Worm (Caenorhabditis elegans) whole organism, late embryonic: Measurements from ENCODE around the gene morc-1.

Experiments
- T23F11.4 ChIP-seq: fragments of 200-800 bp; sonication (Bioruptor generic); optimal IDR thresholded peaks from 2 replicates; lab custom pipeline; 2018; ENCODE audit warnings: mild to moderate bottlenecking, missing genetic modification characterization, missing compliant biosample characterization
- ceh-18 ChIP-seq: sonication (generic microtip); optimal IDR thresholded peaks from 2 replicates; lab custom pipeline; 2016; ENCODE audit warnings: missing genetic modification characterization, missing compliant biosample characterization
- ceh-19 ChIP-seq: fragments of 200-800 bp; sonication (Bioruptor generic); optimal IDR thresholded peaks from 2 replicates; lab custom pipeline; 2018; ENCODE audit warnings: mild to moderate bottlenecking, missing genetic modification characterization, missing compliant biosample characterization
- ceh-2 ChIP-seq: sonication (generic microtip); optimal IDR thresholded peaks from 2 replicates; lab custom pipeline; 2016; ENCODE audit warnings: missing genotype, missing genetic modification characterization, missing compliant biosample characterization
- ceh-22 ChIP-seq: sonication (generic microtip); optimal IDR thresholded peaks from 2 replicates; lab custom pipeline; 2017; ENCODE audit warnings: missing biosample characterization, missing genetic modification characterization
- ceh-30 ChIP-seq: fragments of 150-350 bp; optimal IDR thresholded peaks from 2 replicates; lab custom pipeline; 2014; ENCODE audit warnings: missing biosample characterization, missing genetic modification characterization
- ceh-31 ChIP-seq: sonication (generic microtip); optimal IDR thresholded peaks from 2 replicates; lab custom pipeline; 2016; ENCODE audit warnings: missing genetic modification characterization, missing compliant biosample characterization
- ceh-45 ChIP-seq: fragments of 200-800 bp; sonication (Bioruptor generic); IDR thresholded peaks from 2 replicates; pipeline ENCODE4 v1.3.6; 2022; ENCODE audit warnings: missing genetic modification reagents, missing genetic modification characterization, missing compliant biosample characterization
- ceh-48 ChIP-seq: sonication (generic microtip); optimal IDR thresholded peaks from 2 replicates; lab custom pipeline; 2016; ENCODE audit warnings: missing genetic modification characterization, inconsistent platforms, missing compliant biosample characterization
- dmd-4 ChIP-seq: sonication (generic microtip); optimal IDR thresholded peaks from 2 replicates; lab custom pipeline; 2016; ENCODE audit warnings: borderline replicate concordance, missing genetic modification characterization, missing compliant biosample characterization
- dve-1 ChIP-seq: sonication (generic microtip); optimal IDR thresholded peaks from 2 replicates; lab custom pipeline; 2017; ENCODE audit warnings: antibody characterized with exemption, mild to moderate bottlenecking, missing genetic modification characterization, missing compliant biosample characterization
- elt-2 ChIP-seq: sonication (generic microtip); optimal IDR thresholded peaks from 2 replicates; lab custom pipeline; 2016; ENCODE audit warnings: missing genetic modification reagents, missing genetic modification characterization, missing compliant biosample characterization
- hlh-13 ChIP-seq: fragments of 200-800 bp; sonication (Bioruptor generic); optimal IDR thresholded peaks from 2 replicates; lab custom pipeline; 2018; ENCODE audit warnings: mild to moderate bottlenecking, missing genetic modification characterization, missing compliant biosample characterization
- hlh-15 ChIP-seq: sonication (generic microtip); optimal IDR thresholded peaks from 2 replicates; lab custom pipeline; 2016; ENCODE audit warnings: missing genetic modification characterization, missing compliant biosample characterization
- hlh-30 ChIP-seq: sonication (generic microtip); optimal IDR thresholded peaks from 2 replicates; lab custom pipeline; 2017; ENCODE audit warnings: antibody characterized with exemption, missing genetic modification characterization, missing compliant biosample characterization; ENCODE audit not compliant: insufficient read depth
- lim-6 ChIP-seq: sonication (generic microtip); optimal IDR thresholded peaks from 2 replicates; lab custom pipeline; 2016; ENCODE audit warnings: missing genetic modification characterization, missing compliant biosample characterization
- nfya-1 ChIP-seq: sonication (generic microtip); optimal IDR thresholded peaks from 2 replicates; lab custom pipeline; 2017; ENCODE audit warnings: missing genetic modification characterization, mild to moderate bottlenecking, missing compliant biosample characterization, antibody characterized with exemption, moderate library complexity
- nhr-11 ChIP-seq: fragments of 150-350 bp; optimal IDR thresholded peaks from 2 replicates; lab custom pipeline; 2014; ENCODE audit warnings: missing biosample characterization, missing genetic modification characterization
- nhr-232 ChIP-seq: sonication (generic microtip); optimal IDR thresholded peaks from 2 replicates; lab custom pipeline; 2016; ENCODE audit warnings: missing genetic modification characterization, missing compliant biosample characterization
- npax-4 ChIP-seq: sonication (generic microtip); optimal IDR thresholded peaks from 2 replicates; lab custom pipeline; 2016; ENCODE audit warnings: missing genetic modification characterization, missing compliant biosample characterization
- pag-3 ChIP-seq: sonication (generic microtip); optimal IDR thresholded peaks from 2 replicates; lab custom pipeline; 2016; ENCODE audit warnings: missing compliant biosample characterization, missing genetic modification characterization, borderline replicate concordance
- pat-9 ChIP-seq: fragments of 200-800 bp; sonication (Bioruptor generic); optimal IDR thresholded peaks from 2 replicates; lab custom pipeline; 2018; ENCODE audit warnings: mild to moderate bottlenecking, missing genetic modification characterization, moderate library complexity, missing compliant biosample characterization
- pax-1 ChIP-seq: fragments of 150-350 bp; optimal IDR thresholded peaks from 2 replicates; lab custom pipeline; 2014; ENCODE audit warnings: missing biosample characterization, missing genetic modification characterization
- pha-2 ChIP-seq: sonication (generic microtip); optimal IDR thresholded peaks from 2 replicates; lab custom pipeline; 2017; ENCODE audit warnings: mild to moderate bottlenecking, missing genetic modification characterization, missing compliant biosample characterization
- pros-1 ChIP-seq: fragments of 150-350 bp; optimal IDR thresholded peaks from 2 replicates; lab custom pipeline; 2014; ENCODE audit warnings: missing biosample characterization, missing genetic modification reagents, missing genetic modification characterization
- ref-2 ChIP-seq: sonication (generic microtip); optimal IDR thresholded peaks from 2 replicates; lab custom pipeline; 2016; ENCODE audit warnings: missing genetic modification characterization, missing compliant biosample characterization
- sox-2 ChIP-seq: fragments of 200-800 bp; sonication (Bioruptor generic); IDR thresholded peaks from 2 replicates; pipeline ENCODE4 v1.3.6; 2022; ENCODE audit warnings: missing genetic modification reagents, missing genetic modification characterization, missing compliant biosample characterization
- sox-4 ChIP-seq: sonication (generic microtip); optimal IDR thresholded peaks from 2 replicates; lab custom pipeline; 2017; ENCODE audit warnings: mild to moderate bottlenecking, missing genetic modification characterization, inconsistent platforms, missing compliant biosample characterization
- tbx-7 ChIP-seq: sonication (generic microtip); optimal IDR thresholded peaks from 2 replicates; lab custom pipeline; 2016; ENCODE audit warnings: missing genotype, missing genetic modification characterization, missing compliant biosample characterization
- ttx-3 ChIP-seq: sonication (generic microtip); optimal IDR thresholded peaks from 2 replicates; lab custom pipeline; 2016; ENCODE audit warnings: missing genetic modification reagents, missing genetic modification characterization, missing compliant biosample characterization
- unc-3 ChIP-seq, 2 experiments: fragments of 200-800 bp in 1 of 2; sonication (Bioruptor generic) in 1 of 2; sonication (generic microtip) in 1 of 2; conservative IDR thresholded peaks in 1 of 2; optimal IDR thresholded peaks in 1 of 2; 2 replicates each; pipeline versions ENCODE4 v1.3.6 to Lab custom; 2016 to 2022; ENCODE audit warnings: missing compliant biosample characterization in 2 of 2, missing genetic modification characterization in 2 of 2, missing genetic modification reagents in 1 of 2
- unc-86 ChIP-seq: sonication (generic microtip); optimal IDR thresholded peaks from 2 replicates; lab custom pipeline; 2016; ENCODE audit warnings: missing genetic modification characterization, missing compliant biosample characterization

morc-1 gene

ce11 chrIII:5171945-5172344 is 34.8 kb downstream of the morc-1 start, which contains the start of gene prp-19:
prp-19 (minus strand) TSS chrIII:5172045.
- no peak for TF ChIP-seq ceh-19
- no peak for TF ChIP-seq sox-2

ce11 chrIII:5169699-5170098 is 37.0 kb downstream of the morc-1 start, which contains the start of gene ulp-1:
ulp-1 (minus strand) TSS chrIII:5169799.
- TF ChIP-seq hlh-15 (tag; lab: Kevin White, UChicago) (no peak), pat-9 (tag; lab: Kevin White, UChicago) (no peak), ceh-48 (tag; lab: Kevin White, UChicago) (no peak), ceh-31 (tag; lab: Kevin White, UChicago) (no peak), lim-6 (tag; lab: Kevin White, UChicago) (no peak), dmd-4 (tag; lab: Kevin White, UChicago) (no peak), sox-4 (tag; lab: Kevin White, UChicago) (no peak), pag-3 (tag; lab: Kevin White, UChicago) (no peak), ceh-22 (no peak), ceh-18 (no peak), nhr-11 (tag; lab: Kevin White, UChicago) (no peak), pros-1 (tag; lab: Kevin White, UChicago) (no peak)

ce11 chrIII:5165745-5166144 is 41.0 kb downstream of the morc-1 start:
- TF ChIP-seq hlh-30 (tag; lab: Kevin White, UChicago) (no peak), ceh-45 (GFP tag; lab: Robert Waterston, UW) (no peak), ceh-2 (tag; lab: Kevin White, UChicago) (no peak), sox-4 (tag; lab: Kevin White, UChicago) (no peak), lim-6 (tag; lab: Kevin White, UChicago) (no peak), pros-1 (tag; lab: Kevin White, UChicago) (no peak), ceh-18 (no peak), pha-2 (tag; lab: Kevin White, UChicago) (no peak), ref-2 (no peak), unc-86 (tag; lab: Kevin White, UChicago) (no peak), ceh-22 (no peak), T23F11.4 (GFP tag; lab: Kevin White, UChicago) (no peak), ceh-30 (no peak), elt-2 (tag; lab: Kevin White, UChicago) (no peak), npax-4 (no peak), ceh-31 (tag; lab: Kevin White, UChicago) (no peak), nfya-1 (no peak), tbx-7 (tag; lab: Kevin White, UChicago) (no peak), ttx-3 (no peak), pax-1 (no peak)

- no peak for TF ChIP-seq hlh-13 (GFP tag; lab: Kevin White, UChicago)
- no peak for TF ChIP-seq T23F11.4 (GFP tag; lab: Kevin White, UChicago)
- no peak for TF ChIP-seq sox-2
- no peak for TF ChIP-seq nfya-1
- TF ChIP-seq dve-1, result no peak
- no peak for TF ChIP-seq pag-3 (tag; lab: Kevin White, UChicago)
- no peak for TF ChIP-seq nhr-232 (tag; lab: Kevin White, UChicago)
- TF ChIP-seq ceh-30, result no peak
- TF ChIP-seq unc-3 (GFP tag; conservative IDR thresholded peaks at IDR 0.05; lab: Robert Waterston, UW), result no peak
- no peak for TF ChIP-seq unc-3 (tag; optimal IDR thresholded peaks at IDR 0.05; lab: Kevin White, UChicago)
- TF ChIP-seq, all 69 proteins: peak for 0
Observed at ce11 chrIII:5165211-5165610, 41.5 kb downstream of the morc-1 start, which contains the start of gene T10F2.2. T10F2.2 (minus strand) TSS chrIII:5165311.
